Fruit fly (Drosophila melanogaster): ENCODE results near the gene CG12725.

CG12725 gene

dm6 chrX:13395988-13396377, 6.7 kb downstream of the CG12725 start:
- TF ChIP-seq CoRest (tag; optimal IDR thresholded peaks at IDR 0.05) (no peak), CG8089 (GFP tag; optimal IDR thresholded peaks at IDR 0.05) (no peak), sd (tag; optimal IDR thresholded peaks at IDR 0.05) (peak; percentile 23), chinmo (GFP tag; IDR thresholded peaks at IDR 0.05; ENCODE audit: partially characterized antibody) (peak; percentile 97), repo (GFP tag; optimal IDR thresholded peaks at IDR 0.05) (no peak), CG34422 (GFP tag; IDR thresholded peaks at IDR 0.05) (0 out of 3 replicates have a peak, but pooled peaks have one; percentile 25), ci (GFP tag; IDR thresholded peaks at IDR 0.05) (0 out of 3 replicates have a peak, but pooled peaks have one; percentile 47), CG12769 (tag; optimal IDR thresholded peaks at IDR 0.05) (peak; percentile 72), Deaf1 (tag; optimal IDR thresholded peaks at IDR 0.05) (peak; percentile 93), Blimp-1 (GFP tag; optimal IDR thresholded peaks at IDR 0.05) (no peak), jing (GFP tag; optimal IDR thresholded peaks at IDR 0.05) (no peak), CG32532 (GFP tag; IDR thresholded peaks at IDR 0.05) (0 out of 2 replicates have a peak, but pooled peaks have one; percentile 6), peb (GFP tag; IDR thresholded peaks at IDR 0.05) (no peak), MBD-R2 (GFP tag; IDR thresholded peaks at IDR 0.05) (peak; percentile 28; the same call in 1 of the 2 replicates), NFAT (GFP tag; IDR thresholded peaks at IDR 0.05) (peak; percentile 68), sr (GFP tag; IDR thresholded peaks at IDR 0.05) (peak; percentile 71; the same call in 2 of the 3 replicates), ems (GFP tag; optimal IDR thresholded peaks at IDR 0.05) (no peak), Elba2 (GFP tag; optimal IDR thresholded peaks at IDR 0.05) (no peak), Ssrp (tag; optimal IDR thresholded peaks at IDR 0.05) (no peak), CG30403 (GFP tag; optimal IDR thresholded peaks at IDR 0.05) (no peak), CG11723 (GFP tag; optimal IDR thresholded peaks at IDR 0.05) (no peak), CG9609 (GFP tag; optimal IDR thresholded peaks at IDR 0.05) (no peak), zfh1 (GFP tag; IDR thresholded peaks at IDR 0.05) (no peak), Rx (GFP tag; IDR thresholded peaks at IDR 0.05) (no peak), klu (GFP tag; IDR thresholded peaks at IDR 0.05) (peak; percentile 60; the same call in 1 of the 2 replicates), CG13287 (GFP tag; IDR thresholded peaks at IDR 0.05; ENCODE audit: partially characterized antibody) (peak; percentile 13; the same call in 1 of the 2 replicates), Bteb2 (GFP tag; optimal IDR thresholded peaks at IDR 0.05) (no peak), crol (GFP tag; IDR thresholded peaks at IDR 0.05) (peak; percentile 99), salm (tag; optimal IDR thresholded peaks at IDR 0.05) (no peak), Rfx (GFP tag; IDR thresholded peaks at IDR 0.05) (peak; percentile 5; the same call in 1 of the 2 replicates), CG7839 (tag; optimal IDR thresholded peaks at IDR 0.05) (no peak), sug (tag; optimal IDR thresholded peaks at IDR 0.05) (peak; percentile 100), CG3838 (GFP tag; optimal IDR thresholded peaks at IDR 0.05) (no peak), B-H2 (GFP tag; optimal IDR thresholded peaks at IDR 0.05) (peak; percentile 49), nom (GFP tag; optimal IDR thresholded peaks at IDR 0.05) (no peak), CG8924 (tag; optimal IDR thresholded peaks at IDR 0.05) (no peak), tll (GFP tag; optimal IDR thresholded peaks at IDR 0.05) (no peak), emc (GFP tag; optimal IDR thresholded peaks at IDR 0.05) (no peak), onecut (GFP tag; IDR thresholded peaks at IDR 0.05) (peak; percentile 56), Xbp1 (GFP tag; optimal IDR thresholded peaks at IDR 0.05) (no peak), CG32767 (GFP tag; IDR thresholded peaks at IDR 0.05) (no peak), sc (optimal IDR thresholded peaks at IDR 0.05) (no peak), sc (GFP tag; optimal IDR thresholded peaks at IDR 0.05) (no peak), Drgx (GFP tag; IDR thresholded peaks at IDR 0.05) (peak; percentile 29; the same call in 1 of the 2 replicates), Aef1 (GFP tag; IDR thresholded peaks at IDR 0.05) (peak; percentile 70), pros (GFP tag; optimal IDR thresholded peaks at IDR 0.05) (no peak), en (GFP tag; optimal IDR thresholded peaks at IDR 0.05) (no peak), rib (GFP tag; IDR thresholded peaks at IDR 0.05) (peak; percentile 92), mirr (GFP tag; optimal IDR thresholded peaks at IDR 0.05) (peak; percentile 67), HLH3B (GFP tag; IDR thresholded peaks at IDR 0.05) (no peak), CG10543 (GFP tag; optimal IDR thresholded peaks at IDR 0.05) (peak; percentile 86), CG2678 (tag; optimal IDR thresholded peaks at IDR 0.05) (no peak)
